Fruit fly (Drosophila melanogaster) whole organism, embryonic: ENCODE measurements around the gene bark.
A peak's percentile ranks its signal among the peaks of the same experiment; 100 is the strongest.

Source experiments
- CG10274 ChIP-seq: fragments of 200-800 bp; sonication (Bioruptor generic); optimal IDR thresholded peaks from 3 replicates; lab custom pipeline; 2017; ENCODE audit warnings: missing biosample characterization, mild to moderate bottlenecking, missing genetic modification characterization
- CG11695 ChIP-seq: fragments of 200-800 bp; sonication (Bioruptor generic); IDR thresholded peaks from 3 replicates; pipeline ENCODE4 v1.3.6; 2022; ENCODE audit warnings: missing biosample characterization, missing genetic modification characterization
- CG12942 ChIP-seq: fragments of 200-800 bp; sonication (Bioruptor generic); optimal IDR thresholded peaks from 3 replicates; lab custom pipeline; 2016; ENCODE audit warnings: missing biosample characterization, missing genetic modification characterization
- CG13296 ChIP-seq: fragments of 200-800 bp; sonication (Bioruptor generic); optimal IDR thresholded peaks from 3 replicates; lab custom pipeline; 2018; ENCODE audit warnings: missing biosample characterization, mild to moderate bottlenecking, missing genetic modification characterization
- CG13624 ChIP-seq: fragments of 200-800 bp; sonication (Bioruptor generic); optimal IDR thresholded peaks from 2 replicates; lab custom pipeline; 2016; ENCODE audit warnings: missing biosample characterization, missing genetic modification characterization
- CG14441 ChIP-seq: fragments of 200-800 bp; sonication (Bioruptor generic); IDR thresholded peaks from 2 replicates; pipeline ENCODE4 v1.3.6; 2022; ENCODE audit warnings: missing biosample characterization, missing genetic modification characterization
- CG14710 ChIP-seq: fragments of 200-800 bp; sonication (Bioruptor generic); optimal IDR thresholded peaks from 3 replicates; lab custom pipeline; 2019; ENCODE audit warnings: missing biosample characterization, mild to moderate bottlenecking, missing genetic modification characterization, moderate library complexity
- CG15479 ChIP-seq: fragments of 200-800 bp; sonication (Bioruptor generic); optimal IDR thresholded peaks from 3 replicates; lab custom pipeline; 2019; ENCODE audit warnings: missing biosample characterization, mild to moderate bottlenecking, missing genetic modification characterization, moderate library complexity
- CG15696 ChIP-seq: fragments of 200-800 bp; sonication (Bioruptor generic); optimal IDR thresholded peaks from 2 replicates; lab custom pipeline; 2019; ENCODE audit warnings: missing biosample characterization, mild to moderate bottlenecking, missing genetic modification characterization, moderate library complexity
- CG32767 ChIP-seq: fragments of 200-800 bp; sonication (Bioruptor generic); IDR thresholded peaks from 2 replicates; pipeline ENCODE4 v1.3.6; 2022; ENCODE audit warnings: missing biosample characterization, missing genetic modification characterization
- CG34376 ChIP-seq: fragments of 200-800 bp; sonication (Bioruptor generic); optimal IDR thresholded peaks from 2 replicates; lab custom pipeline; 2018; ENCODE audit warnings: missing biosample characterization, mild to moderate bottlenecking, missing genetic modification characterization
- CG42726 ChIP-seq: fragments of 200-800 bp; sonication (Bioruptor generic); IDR thresholded peaks from 2 replicates; pipeline ENCODE4 v1.3.6; 2022; ENCODE audit warnings: missing biosample characterization, missing genetic modification characterization; ENCODE audit not compliant: partially characterized antibody
- CG4424 ChIP-seq: fragments of 200-800 bp; sonication (Bioruptor generic); optimal IDR thresholded peaks from 3 replicates; lab custom pipeline; 2016; ENCODE audit warnings: missing biosample characterization, missing genetic modification characterization
- CG4854 ChIP-seq: fragments of 200-800 bp; sonication (Bioruptor generic); optimal IDR thresholded peaks from 2 replicates; lab custom pipeline; 2016; ENCODE audit warnings: missing biosample characterization, missing genetic modification characterization, inconsistent platforms
- CG8089 ChIP-seq: fragments of 200-800 bp; sonication (Bioruptor generic); optimal IDR thresholded peaks from 3 replicates; lab custom pipeline; 2016; ENCODE audit warnings: missing biosample characterization, missing genetic modification characterization
- CG9727 ChIP-seq: fragments of 200-800 bp; sonication (Bioruptor generic); optimal IDR thresholded peaks from 3 replicates; lab custom pipeline; 2017; ENCODE audit warnings: missing biosample characterization, mild to moderate bottlenecking, missing genetic modification characterization
- D19B ChIP-seq: fragments of 200-800 bp; sonication (Bioruptor generic); optimal IDR thresholded peaks from 2 replicates; lab custom pipeline; 2017; ENCODE audit warnings: missing biosample characterization, mild to moderate bottlenecking, missing genetic modification characterization
- Dbx ChIP-seq: fragments of 200-800 bp; sonication (Bioruptor generic); IDR thresholded peaks from 3 replicates; pipeline ENCODE4 v1.3.6; 2022; ENCODE audit warnings: missing biosample characterization, missing genetic modification characterization
- E2f2 ChIP-seq: fragments of 200-800 bp; sonication (Bioruptor generic); IDR thresholded peaks from 2 replicates; pipeline ENCODE4 v1.3.6; 2022; ENCODE audit warnings: missing biosample characterization, missing genetic modification characterization
- Ets97D ChIP-seq: fragments of 200-800 bp; sonication (Bioruptor generic); optimal IDR thresholded peaks from 3 replicates; lab custom pipeline; 2016; ENCODE audit warnings: missing biosample characterization, missing genetic modification characterization
- H15 ChIP-seq: fragments of 200-800 bp; sonication (Bioruptor generic); IDR thresholded peaks from 3 replicates; pipeline ENCODE4 v1.3.6; 2022; ENCODE audit warnings: missing biosample characterization, missing genetic modification characterization
- HHEX ChIP-seq: fragments of 200-800 bp; sonication (Bioruptor generic); optimal IDR thresholded peaks from 3 replicates; lab custom pipeline; 2017; ENCODE audit warnings: missing biosample characterization, mild to moderate bottlenecking, missing genetic modification characterization, missing genetic modification reagents
- Lim3 ChIP-seq: fragments of 200-800 bp; sonication (Bioruptor generic); IDR thresholded peaks from 2 replicates; pipeline ENCODE4 v1.3.6; 2022; ENCODE audit warnings: missing biosample characterization, missing genetic modification characterization
- Mrtf ChIP-seq: fragments of 200-800 bp; sonication (Bioruptor generic); IDR thresholded peaks from 3 replicates; pipeline ENCODE4 v1.3.6; 2022; ENCODE audit warnings: missing biosample characterization, missing genetic modification characterization
- Nf-YA ChIP-seq: fragments of 200-800 bp; sonication (Bioruptor generic); IDR thresholded peaks from 2 replicates; pipeline ENCODE4 v1.3.6; 2022; ENCODE audit warnings: missing biosample characterization, missing genetic modification characterization
- Oli ChIP-seq: fragments of 200-800 bp; sonication (Bioruptor generic); optimal IDR thresholded peaks from 2 replicates; lab custom pipeline; 2018; ENCODE audit warnings: missing biosample characterization, mild to moderate bottlenecking, missing genetic modification characterization, moderate library complexity
- Pdp1 ChIP-seq, 2 experiments: fragments of 200-800 bp; sonication (Bioruptor generic); optimal IDR thresholded peaks; 3 replicates each; lab custom pipeline; 2016; ENCODE audit warnings: missing biosample characterization in 2 of 2, missing genetic modification characterization in 2 of 2, mild to moderate bottlenecking in 1 of 2, moderate library complexity in 1 of 2
- Ravus ChIP-seq: fragments of 200-800 bp; sonication (Bioruptor generic); IDR thresholded peaks from 2 replicates; pipeline ENCODE4 v1.3.6; 2022; ENCODE audit warnings: missing biosample characterization, missing genetic modification characterization
- Usf ChIP-seq: fragments of 200-800 bp; sonication (Bioruptor generic); optimal IDR thresholded peaks from 2 replicates; lab custom pipeline; 2017; ENCODE audit warnings: missing genotype, missing biosample characterization, missing genetic modification characterization
- aop ChIP-seq: fragments of 200-800 bp; sonication (Bioruptor generic); IDR thresholded peaks from 2 replicates; pipeline ENCODE4 v1.3.6; 2022; ENCODE audit warnings: missing biosample characterization, missing genetic modification characterization
- bcd ChIP-seq: fragments of 200-800 bp; sonication (Bioruptor generic); optimal IDR thresholded peaks from 2 replicates; lab custom pipeline; 2017; ENCODE audit warnings: missing biosample characterization, mild to moderate bottlenecking, missing genetic modification characterization
- chn ChIP-seq: fragments of 200-800 bp; sonication (Bioruptor generic); optimal IDR thresholded peaks from 2 replicates; lab custom pipeline; 2016; ENCODE audit warnings: missing biosample characterization, missing genetic modification characterization
- corto ChIP-seq: fragments of 200-800 bp; sonication (Bioruptor generic); optimal IDR thresholded peaks from 2 replicates; lab custom pipeline; 2016; ENCODE audit warnings: missing biosample characterization, mild to moderate bottlenecking, missing genetic modification characterization, moderate library complexity
- cwo ChIP-seq: fragments of 200-800 bp; sonication (Bioruptor generic); optimal IDR thresholded peaks from 3 replicates; lab custom pipeline; 2017; ENCODE audit warnings: missing biosample characterization, missing genetic modification characterization, mild to moderate bottlenecking, moderate library complexity, missing genetic modification reagents
- emc ChIP-seq: fragments of 200-800 bp; sonication (Bioruptor generic); optimal IDR thresholded peaks from 2 replicates; lab custom pipeline; 2016; ENCODE audit warnings: missing biosample characterization, missing genetic modification characterization
- fd102C ChIP-seq: fragments of 200-800 bp; sonication (Bioruptor generic); optimal IDR thresholded peaks from 2 replicates; lab custom pipeline; 2018; ENCODE audit warnings: missing biosample characterization, mild to moderate bottlenecking, missing genetic modification characterization, moderate library complexity
- gcm ChIP-seq: fragments of 200-800 bp; sonication (Bioruptor generic); optimal IDR thresholded peaks from 2 replicates; lab custom pipeline; 2019; ENCODE audit warnings: missing biosample characterization, mild to moderate bottlenecking, missing genetic modification characterization, moderate library complexity
- h ChIP-seq: fragments of >200 bp; optimal IDR thresholded peaks from 2 replicates; lab custom pipeline; 2017
- jigr1 ChIP-seq: fragments of 200-800 bp; sonication (Bioruptor generic); IDR thresholded peaks from 3 replicates; pipeline ENCODE4 v1.3.6; 2022; ENCODE audit warnings: missing biosample characterization, missing genetic modification characterization
- maf-S ChIP-seq: fragments of 200-800 bp; sonication (Bioruptor generic); optimal IDR thresholded peaks from 2 replicates; lab custom pipeline; 2016; ENCODE audit warnings: missing biosample characterization, missing genetic modification characterization
- odd ChIP-seq: fragments of 200-800 bp; sonication (Bioruptor generic); optimal IDR thresholded peaks from 2 replicates; lab custom pipeline; 2017; ENCODE audit warnings: missing biosample characterization, mild to moderate bottlenecking, missing genetic modification characterization
- onecut ChIP-seq: fragments of 200-800 bp; sonication (Bioruptor generic); IDR thresholded peaks from 2 replicates; pipeline ENCODE4 v1.3.6; 2022; ENCODE audit warnings: missing biosample characterization, missing genetic modification characterization
- psq ChIP-seq: fragments of 200-800 bp; sonication (Bioruptor generic); optimal IDR thresholded peaks from 2 replicates; lab custom pipeline; 2017; ENCODE audit warnings: missing biosample characterization, missing genetic modification characterization
- vvl ChIP-seq: fragments of 200-800 bp; sonication (Bioruptor generic); IDR thresholded peaks from 2 replicates; pipeline ENCODE4 v1.3.6; 2022; ENCODE audit warnings: missing biosample characterization, missing genetic modification characterization
- zfh2 ChIP-seq: fragments of 200-800 bp; sonication (Bioruptor generic); optimal IDR thresholded peaks from 2 replicates; lab custom pipeline; 2016; ENCODE audit warnings: missing biosample characterization, missing genetic modification characterization

Gene bark

DNA sequence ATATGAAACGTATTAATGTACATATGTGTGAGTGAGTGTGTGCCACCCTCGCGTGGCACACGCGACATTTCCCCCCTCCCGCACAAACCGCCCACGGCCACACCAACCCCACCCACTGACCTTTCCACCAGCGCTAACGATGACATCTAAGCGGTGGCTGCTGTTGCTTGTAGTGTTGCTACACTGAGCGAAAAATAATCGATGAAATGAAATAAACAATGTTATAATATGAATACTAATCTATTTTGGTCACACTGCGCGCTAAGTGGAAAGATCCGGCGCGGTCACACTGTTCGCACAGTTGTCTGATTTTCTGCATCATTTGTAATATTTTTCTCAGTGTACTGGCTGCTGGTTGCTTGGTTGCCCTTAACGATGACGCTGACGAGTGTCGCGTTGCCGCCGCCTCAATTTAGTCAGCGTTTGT, 45.3 kb downstream of the bark start (continued):
- TF ChIP-seq chn: peak; percentile 98
- peak; percentile 98 for TF ChIP-seq vvl (GFP tag; lab: Robert Waterston, UW)
- TF ChIP-seq Lim3 (GFP tag; lab: Robert Waterston, UW): peak; percentile 77
- peak; percentile 94 for TF ChIP-seq H15 (GFP tag; lab: Robert Waterston, UW)
- peak; percentile 94 for TF ChIP-seq CG4854 (GFP tag; lab: Kevin White, UChicago)
- peak; percentile 97 for TF ChIP-seq Oli
- peak; percentile 93 for TF ChIP-seq odd (GFP tag; lab: Kevin White, UChicago)
- TF ChIP-seq jigr1 (GFP tag; lab: Robert Waterston, UW): peak; percentile 86; the same call in 2 of the 3 replicates
- TF ChIP-seq D19B (GFP tag; lab: Kevin White, UChicago): peak; percentile 68
- TF ChIP-seq CG4424 (GFP tag; lab: Kevin White, UChicago): peak; percentile 98
- TF ChIP-seq Nf-YA (GFP tag; lab: Robert Waterston, UW): peak; percentile 91
- peak; percentile 95 for TF ChIP-seq onecut (GFP tag; lab: Robert Waterston, UW)
- peak; percentile 95 for TF ChIP-seq maf-S (GFP tag; lab: Kevin White, UChicago)
- peak; percentile 93 for TF ChIP-seq CG11695 (GFP tag; lab: Robert Waterston, UW)
- TF ChIP-seq Ets97D: peak; percentile 89
- peak; percentile 39 for TF ChIP-seq CG15479 (GFP tag; lab: Kevin White, UChicago)
- 0 out of 2 replicates have a peak, but pooled peaks have one; percentile 43 for TF ChIP-seq CG42726 (GFP tag; lab: Robert Waterston, UW)
- TF ChIP-seq CG9727 (GFP tag; lab: Kevin White, UChicago): peak; percentile 98
- peak; percentile 94 for TF ChIP-seq Usf (GFP tag; lab: Kevin White, UChicago)
- TF ChIP-seq HHEX (GFP tag; lab: Kevin White, UChicago): peak; percentile 93
- peak; percentile 76 for TF ChIP-seq E2f2
- TF ChIP-seq CG8089 (GFP tag; lab: Kevin White, UChicago): peak; percentile 97
- TF ChIP-seq Pdp1 (GFP tag; optimal IDR thresholded peaks at IDR 0.05; lab: Kevin White, UChicago): peak; percentile 95 to 97
- TF ChIP-seq CG10274 (GFP tag; lab: Kevin White, UChicago): peak; percentile 83
- peak; percentile 96 for TF ChIP-seq gcm
- TF ChIP-seq bcd (GFP tag; lab: Kevin White, UChicago): peak; percentile 96
- TF ChIP-seq CG13296 (GFP tag; lab: Kevin White, UChicago): peak; percentile 83
- peak; percentile 83 for TF ChIP-seq aop
- TF ChIP-seq CG32767: peak; percentile 92
- peak; percentile 94 for TF ChIP-seq CG13624
- TF ChIP-seq zfh2 (GFP tag; lab: Kevin White, UChicago): peak; percentile 55
- TF ChIP-seq fd102C (GFP tag; lab: Kevin White, UChicago): peak; percentile 97
- peak; percentile 94 for TF ChIP-seq CG12942 (GFP tag; lab: Kevin White, UChicago)
- TF ChIP-seq psq (GFP tag; lab: Kevin White, UChicago): peak; percentile 89
- TF ChIP-seq Dbx (GFP tag; lab: Robert Waterston, UW): peak; percentile 80
- TF ChIP-seq CG34376 (GFP tag; lab: Kevin White, UChicago): peak; percentile 47
- TF ChIP-seq emc (GFP tag; lab: Kevin White, UChicago): peak; percentile 82
- TF ChIP-seq corto (GFP tag; lab: Kevin White, UChicago): no peak
- peak; percentile 94 for TF ChIP-seq Mrtf (GFP tag; lab: Robert Waterston, UW)
- peak; percentile 94 for TF ChIP-seq CG14441 (GFP tag; lab: Robert Waterston, UW)
- TF ChIP-seq h (lab: Kevin White, UChicago): no peak
- TF ChIP-seq CG15696: peak; percentile 98
- TF ChIP-seq cwo: peak; percentile 84
- TF ChIP-seq CG14710: peak; percentile 98
- TF ChIP-seq Ravus (GFP tag; lab: Robert Waterston, UW): peak; percentile 87
